Worm (Caenorhabditis elegans) whole organism, late embryonic: ENCODE measurements around the gene R04B3.2.

Source experiments
- ama-1 ChIP-seq: fragments of 150-350 bp; optimal IDR thresholded peaks from 2 replicates; lab custom pipeline; 2014
- ceh-22 ChIP-seq: sonication (generic microtip); optimal IDR thresholded peaks from 2 replicates; lab custom pipeline; 2017; ENCODE audit warnings: missing biosample characterization, missing genetic modification characterization
- ceh-31 ChIP-seq: sonication (generic microtip); optimal IDR thresholded peaks from 2 replicates; lab custom pipeline; 2016; ENCODE audit warnings: missing genetic modification characterization, missing compliant biosample characterization
- eyg-1 ChIP-seq: sonication (generic microtip); optimal IDR thresholded peaks from 2 replicates; lab custom pipeline; 2016; ENCODE audit warnings: missing genotype, missing genetic modification characterization, missing compliant biosample characterization
- fkh-10 ChIP-seq: fragments of 150-350 bp; optimal IDR thresholded peaks from 2 replicates; lab custom pipeline; 2014; ENCODE audit warnings: missing biosample characterization, missing genetic modification reagents, missing genetic modification characterization
- hlh-30 ChIP-seq: sonication (generic microtip); optimal IDR thresholded peaks from 2 replicates; lab custom pipeline; 2017; ENCODE audit warnings: antibody characterized with exemption, missing genetic modification characterization, missing compliant biosample characterization; ENCODE audit not compliant: insufficient read depth
- lin-11 ChIP-seq: fragments of 200-800 bp; sonication (Bioruptor generic); optimal IDR thresholded peaks from 2 replicates; lab custom pipeline; 2018; ENCODE audit warnings: mild to moderate bottlenecking, missing genetic modification characterization, missing compliant biosample characterization
- nhr-11 ChIP-seq: fragments of 150-350 bp; optimal IDR thresholded peaks from 2 replicates; lab custom pipeline; 2014; ENCODE audit warnings: missing biosample characterization, missing genetic modification characterization
- pag-3 ChIP-seq: sonication (generic microtip); optimal IDR thresholded peaks from 2 replicates; lab custom pipeline; 2016; ENCODE audit warnings: missing compliant biosample characterization, missing genetic modification characterization, borderline replicate concordance
- syd-9 ChIP-seq: sonication (generic microtip); optimal IDR thresholded peaks from 2 replicates; lab custom pipeline; 2016; ENCODE audit warnings: mild to moderate bottlenecking, missing genetic modification characterization, moderate library complexity, missing compliant biosample characterization

DNA sequence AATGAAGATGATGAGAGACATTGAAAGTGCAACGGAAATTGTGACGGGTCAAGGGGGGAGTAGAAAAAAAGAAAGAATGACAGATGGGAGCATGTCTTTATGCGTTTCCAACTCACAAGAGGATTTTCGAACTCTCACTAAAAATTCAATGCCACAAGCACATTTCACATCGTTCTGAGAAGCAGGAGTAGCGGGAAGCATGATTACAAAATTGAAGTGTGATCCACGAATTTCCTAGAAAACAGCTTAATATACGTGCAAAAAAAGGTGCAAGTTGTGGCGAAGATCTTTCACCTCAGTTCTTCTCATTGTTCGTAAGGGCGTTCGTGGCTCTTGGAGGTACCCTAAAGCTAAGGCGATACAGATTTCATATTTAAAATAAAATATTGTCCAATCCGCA is 33.2 kb upstream of the R04B3.2 start:
- TF ChIP-seq fkh-10 (GFP tag; lab: Kevin White, UChicago), result no peak
- no peak for TF ChIP-seq nhr-11
- no peak for TF ChIP-seq ceh-31 (tag; lab: Kevin White, UChicago)
- no peak for TF ChIP-seq hlh-30 (tag; lab: Kevin White, UChicago)
- TF ChIP-seq syd-9 (tag; lab: Kevin White, UChicago), result no peak
- no peak for TF ChIP-seq ceh-22
- TF ChIP-seq ama-1 (lab: Kevin White, UChicago), result no peak
- no peak for TF ChIP-seq lin-11 (tag; lab: Kevin White, UChicago)
- no peak for TF ChIP-seq pag-3
- no peak for TF ChIP-seq eyg-1
